Worm (Caenorhabditis elegans): Measurements from ENCODE around the gene F48F7.6.

DNA sequence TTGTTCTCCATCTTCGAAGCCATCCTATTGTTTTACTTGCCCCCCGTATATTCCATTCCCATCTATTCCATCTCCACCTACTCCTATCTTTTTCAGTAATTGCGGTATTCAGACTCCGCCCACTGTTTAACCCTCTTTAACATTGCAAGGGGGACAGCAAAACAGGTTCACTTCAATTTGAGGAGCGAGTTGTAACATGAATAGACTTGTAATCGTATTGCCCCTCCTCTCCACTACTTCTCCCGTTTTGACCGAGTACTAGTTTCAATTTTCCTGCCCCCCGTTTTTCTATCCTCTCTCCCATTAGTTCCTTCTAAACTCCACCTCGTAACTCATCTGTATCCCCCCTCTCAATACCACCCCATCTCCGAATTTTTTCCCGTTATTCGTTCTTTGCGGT is 50.9 kb downstream of the F48F7.6 start:
- TF ChIP-seq F57C9.4 (tag; optimal IDR thresholded peaks at IDR 0.05) (no peak), gei-17 (GFP tag; optimal IDR thresholded peaks at IDR 0.05) (no peak), die-1 (tag; optimal IDR thresholded peaks at IDR 0.05) (no peak)
